Fruit fly (Drosophila melanogaster) whole organism, embryonic: ENCODE results near the gene ham.
A peak's percentile ranks its signal among the peaks of the same experiment; 100 is the strongest.

ENCODE experiments used
- Bgb ChIP-seq: fragments of 200-800 bp; sonication (Bioruptor generic); IDR thresholded peaks from 2 replicates; pipeline ENCODE4 v1.3.6; 2022; ENCODE audit warnings: missing biosample characterization, missing genetic modification characterization; ENCODE audit not compliant: partially characterized antibody
- CG10321 ChIP-seq: fragments of 200-800 bp; sonication (Bioruptor generic); IDR thresholded peaks from 2 replicates; pipeline ENCODE4 v1.3.6; 2022; ENCODE audit warnings: missing biosample characterization, missing genetic modification characterization
- CG10979 ChIP-seq: fragments of 200-800 bp; sonication (Bioruptor generic); optimal IDR thresholded peaks from 2 replicates; lab custom pipeline; 2018; ENCODE audit warnings: missing biosample characterization, mild to moderate bottlenecking, missing genetic modification characterization, moderate library complexity
- CG13287 ChIP-seq: fragments of 200-800 bp; sonication (Bioruptor generic); IDR thresholded peaks from 2 replicates; pipeline ENCODE4 v1.3.6; 2022; ENCODE audit warnings: missing biosample characterization, missing genetic modification characterization; ENCODE audit not compliant: partially characterized antibody
- CG2202 ChIP-seq: fragments of 200-800 bp; sonication (Bioruptor generic); optimal IDR thresholded peaks from 2 replicates; lab custom pipeline; 2018; ENCODE audit warnings: missing biosample characterization, mild to moderate bottlenecking, missing genetic modification characterization
- CG31441 ChIP-seq: fragments of 200-800 bp; sonication (Bioruptor generic); IDR thresholded peaks from 2 replicates; pipeline ENCODE4 v1.3.6; 2022; ENCODE audit warnings: missing biosample characterization, missing genetic modification characterization
- CG33557 ChIP-seq: fragments of 200-800 bp; sonication (Bioruptor generic); optimal IDR thresholded peaks from 2 replicates; lab custom pipeline; 2019; ENCODE audit warnings: missing biosample characterization, mild to moderate bottlenecking, missing genetic modification characterization, moderate library complexity
- CG3847 ChIP-seq: fragments of 200-800 bp; sonication (Bioruptor generic); IDR thresholded peaks from 2 replicates; pipeline ENCODE4 v1.3.6; 2022; ENCODE audit warnings: missing biosample characterization, missing genetic modification characterization
- CG4730 ChIP-seq: fragments of 200-800 bp; sonication (Bioruptor generic); IDR thresholded peaks from 2 replicates; pipeline ENCODE4 v1.3.6; 2022; ENCODE audit warnings: missing biosample characterization, missing genetic modification characterization
- CG6272 ChIP-seq: fragments of 200-800 bp; sonication (Bioruptor generic); IDR thresholded peaks from 2 replicates; pipeline ENCODE4 v1.3.6; 2022; ENCODE audit warnings: missing biosample characterization, missing genetic modification characterization
- CG6683 ChIP-seq: fragments of 200-800 bp; sonication (Bioruptor generic); optimal IDR thresholded peaks from 2 replicates; lab custom pipeline; 2017; ENCODE audit warnings: missing biosample characterization, mild to moderate bottlenecking, missing genetic modification characterization, missing genetic modification reagents
- CG9215 ChIP-seq: fragments of 200-800 bp; sonication (Bioruptor generic); IDR thresholded peaks from 2 replicates; pipeline ENCODE4 v1.3.6; 2022; ENCODE audit warnings: missing biosample characterization, missing genetic modification characterization
- CG9932 ChIP-seq: fragments of 200-800 bp; sonication (Bioruptor generic); IDR thresholded peaks from 2 replicates; pipeline ENCODE4 v1.3.6; 2022; ENCODE audit warnings: missing biosample characterization, missing genetic modification characterization
- D19A ChIP-seq: fragments of 200-800 bp; optimal IDR thresholded peaks from 3 replicates; lab custom pipeline; 2019; ENCODE audit warnings: missing biosample characterization, mild to moderate bottlenecking, missing genetic modification characterization, moderate library complexity
- Deaf1 ChIP-seq: fragments of 200-800 bp; optimal IDR thresholded peaks from 3 replicates; lab custom pipeline; 2019; ENCODE audit warnings: missing biosample characterization, mild to moderate bottlenecking, missing genetic modification characterization, moderate library complexity
- Doc3 ChIP-seq: fragments of 200-800 bp; sonication (Bioruptor generic); IDR thresholded peaks from 3 replicates; pipeline ENCODE4 v1.3.6; 2022; ENCODE audit warnings: missing biosample characterization, missing genetic modification characterization; ENCODE audit not compliant: partially characterized antibody
- Drgx ChIP-seq: fragments of 200-800 bp; sonication (Bioruptor generic); IDR thresholded peaks from 2 replicates; pipeline ENCODE4 v1.3.6; 2022; ENCODE audit warnings: missing biosample characterization, missing genetic modification characterization
- ERR ChIP-seq: fragments of 200-800 bp; sonication (Bioruptor generic); optimal IDR thresholded peaks from 2 replicates; lab custom pipeline; 2016; ENCODE audit warnings: missing biosample characterization, missing genetic modification characterization
- Fer3 ChIP-seq: fragments of 200-800 bp; sonication (Bioruptor generic); optimal IDR thresholded peaks from 2 replicates; lab custom pipeline; 2018; ENCODE audit warnings: missing biosample characterization, mild to moderate bottlenecking, missing genetic modification characterization, moderate library complexity
- Gug ChIP-seq: fragments of 200-800 bp; sonication (Bioruptor generic); IDR thresholded peaks from 4 replicates; pipeline ENCODE4 v1.3.6; 2022; ENCODE audit warnings: missing biosample characterization, missing genetic modification characterization
- Med ChIP-seq: fragments of 200-800 bp; sonication (Bioruptor generic); peaks from one replicate; lab custom pipeline; 2016; ENCODE audit warnings: missing biosample characterization, missing genetic modification characterization, mild to moderate bottlenecking, inconsistent platforms, moderate library complexity
- NC2β ChIP-seq: fragments of 200-800 bp; sonication (Bioruptor generic); optimal IDR thresholded peaks from 2 replicates; lab custom pipeline; 2016; ENCODE audit warnings: missing biosample characterization, missing genetic modification characterization
- Nf-YB ChIP-seq: fragments of 200-800 bp; sonication (Bioruptor generic); optimal IDR thresholded peaks from 3 replicates; lab custom pipeline; 2019; ENCODE audit warnings: missing biosample characterization, mild to moderate bottlenecking, missing genetic modification characterization, moderate library complexity
- Opbp ChIP-seq: fragments of 200-800 bp; sonication (Bioruptor generic); IDR thresholded peaks from 3 replicates; pipeline ENCODE4 v1.3.6; 2022; ENCODE audit warnings: missing biosample characterization, missing genetic modification characterization; ENCODE audit not compliant: partially characterized antibody
- Ravus ChIP-seq: fragments of 200-800 bp; sonication (Bioruptor generic); IDR thresholded peaks from 2 replicates; pipeline ENCODE4 v1.3.6; 2022; ENCODE audit warnings: missing biosample characterization, missing genetic modification characterization
- Sin3A ChIP-seq: fragments of >200 bp; optimal IDR thresholded peaks from 2 replicates; lab custom pipeline; 2018
- Six4 ChIP-seq: fragments of 200-800 bp; sonication (Bioruptor generic); optimal IDR thresholded peaks from 2 replicates; lab custom pipeline; 2016; ENCODE audit warnings: missing biosample characterization, missing genetic modification characterization
- Sry-β ChIP-seq: fragments of 200-800 bp; sonication (Bioruptor generic); optimal IDR thresholded peaks from 2 replicates; lab custom pipeline; 2018; ENCODE audit warnings: missing biosample characterization, mild to moderate bottlenecking, missing genetic modification characterization, moderate library complexity
- Vsx1 ChIP-seq: fragments of 200-800 bp; sonication (Bioruptor generic); optimal IDR thresholded peaks from 2 replicates; lab custom pipeline; 2017; ENCODE audit warnings: missing biosample characterization, mild to moderate bottlenecking, missing genetic modification characterization, missing genetic modification reagents
- bcd ChIP-seq: fragments of 200-800 bp; sonication (Bioruptor generic); optimal IDR thresholded peaks from 2 replicates; lab custom pipeline; 2017; ENCODE audit warnings: missing biosample characterization, mild to moderate bottlenecking, missing genetic modification characterization
- br ChIP-seq: fragments of >200 bp; optimal IDR thresholded peaks from 2 replicates; lab custom pipeline; 2017
- bsh ChIP-seq, 2 experiments: fragments of 200-800 bp; sonication (Bioruptor generic); optimal IDR thresholded peaks; 2 replicates each; lab custom pipeline; 2017 to 2018; ENCODE audit warnings: mild to moderate bottlenecking in 2 of 2, missing biosample characterization in 2 of 2, missing genetic modification characterization in 2 of 2, moderate library complexity in 1 of 2
- cg ChIP-seq: fragments of 200-800 bp; sonication (Bioruptor generic); optimal IDR thresholded peaks from 3 replicates; lab custom pipeline; 2019; ENCODE audit warnings: missing biosample characterization, mild to moderate bottlenecking, missing genetic modification characterization, moderate library complexity
- chm ChIP-seq: fragments of 200-800 bp; sonication (Bioruptor generic); IDR thresholded peaks from 2 replicates; pipeline ENCODE4 v1.3.6; 2022; ENCODE audit warnings: missing biosample characterization, missing genetic modification characterization
- chn ChIP-seq: fragments of 200-800 bp; sonication (Bioruptor generic); optimal IDR thresholded peaks from 2 replicates; lab custom pipeline; 2016; ENCODE audit warnings: missing biosample characterization, missing genetic modification characterization
- ci ChIP-seq: fragments of 200-800 bp; sonication (Bioruptor generic); IDR thresholded peaks from 3 replicates; pipeline ENCODE4 v1.3.6; 2022; ENCODE audit warnings: missing biosample characterization, missing genetic modification characterization
- dmrt11E ChIP-seq: fragments of 200-800 bp; sonication (Bioruptor generic); optimal IDR thresholded peaks from 3 replicates; lab custom pipeline; 2018; ENCODE audit warnings: missing biosample characterization, mild to moderate bottlenecking, missing genetic modification characterization, moderate library complexity
- gcm ChIP-seq: fragments of 200-800 bp; sonication (Bioruptor generic); optimal IDR thresholded peaks from 2 replicates; lab custom pipeline; 2019; ENCODE audit warnings: missing biosample characterization, mild to moderate bottlenecking, missing genetic modification characterization, moderate library complexity
- gfzf ChIP-seq: fragments of 200-800 bp; sonication (Bioruptor generic); optimal IDR thresholded peaks from 2 replicates; lab custom pipeline; 2016; ENCODE audit warnings: missing biosample characterization, mild to moderate bottlenecking, missing genetic modification characterization, moderate library complexity
- nmo ChIP-seq: fragments of 200-800 bp; sonication (Bioruptor generic); optimal IDR thresholded peaks from 2 replicates; lab custom pipeline; 2018; ENCODE audit warnings: missing biosample characterization, mild to moderate bottlenecking, missing genetic modification characterization, moderate library complexity
- nom ChIP-seq: fragments of 200-800 bp; sonication (Bioruptor generic); optimal IDR thresholded peaks from 2 replicates; lab custom pipeline; 2017; ENCODE audit warnings: missing biosample characterization, missing genetic modification characterization, mild to moderate bottlenecking, moderate library complexity, missing genetic modification reagents
- oc ChIP-seq: fragments of 200-800 bp; sonication (Bioruptor generic); optimal IDR thresholded peaks from 2 replicates; lab custom pipeline; 2018; ENCODE audit warnings: missing biosample characterization, mild to moderate bottlenecking, missing genetic modification characterization, moderate library complexity
- phol ChIP-seq: fragments of 200-800 bp; sonication (Bioruptor generic); optimal IDR thresholded peaks from 3 replicates; lab custom pipeline; 2018; ENCODE audit warnings: missing biosample characterization, mild to moderate bottlenecking, missing genetic modification characterization, moderate library complexity
- psq ChIP-seq: fragments of 200-800 bp; sonication (Bioruptor generic); optimal IDR thresholded peaks from 2 replicates; lab custom pipeline; 2017; ENCODE audit warnings: missing biosample characterization, missing genetic modification characterization
- sens ChIP-seq: fragments of 200-800 bp; sonication (Bioruptor generic); peaks from one replicate; lab custom pipeline; 2016; ENCODE audit warnings: missing biosample characterization, missing genetic modification characterization
- sima ChIP-seq: fragments of 200-800 bp; sonication (Bioruptor generic); optimal IDR thresholded peaks from 2 replicates; lab custom pipeline; 2016; ENCODE audit warnings: missing biosample characterization, missing genetic modification characterization
- ttk ChIP-seq: fragments of 200-800 bp; sonication (Bioruptor generic); IDR thresholded peaks from 2 replicates; pipeline ENCODE4 v2.1.2; 2022; ENCODE audit warnings: missing biosample characterization, missing genetic modification characterization
- usp ChIP-seq: fragments of >200 bp; optimal IDR thresholded peaks from 2 replicates; lab custom pipeline; 2017; ENCODE audit warnings: missing biosample characterization, missing genetic modification characterization
- vvl ChIP-seq: fragments of 200-800 bp; sonication (Bioruptor generic); IDR thresholded peaks from 2 replicates; pipeline ENCODE4 v1.3.6; 2022; ENCODE audit warnings: missing biosample characterization, missing genetic modification characterization
- z ChIP-seq: fragments of 200-800 bp; sonication (Bioruptor generic); IDR thresholded peaks from 3 replicates; pipeline ENCODE4 v1.3.6; 2022; ENCODE audit warnings: missing biosample characterization, missing genetic modification characterization

The ham gene

DNA sequence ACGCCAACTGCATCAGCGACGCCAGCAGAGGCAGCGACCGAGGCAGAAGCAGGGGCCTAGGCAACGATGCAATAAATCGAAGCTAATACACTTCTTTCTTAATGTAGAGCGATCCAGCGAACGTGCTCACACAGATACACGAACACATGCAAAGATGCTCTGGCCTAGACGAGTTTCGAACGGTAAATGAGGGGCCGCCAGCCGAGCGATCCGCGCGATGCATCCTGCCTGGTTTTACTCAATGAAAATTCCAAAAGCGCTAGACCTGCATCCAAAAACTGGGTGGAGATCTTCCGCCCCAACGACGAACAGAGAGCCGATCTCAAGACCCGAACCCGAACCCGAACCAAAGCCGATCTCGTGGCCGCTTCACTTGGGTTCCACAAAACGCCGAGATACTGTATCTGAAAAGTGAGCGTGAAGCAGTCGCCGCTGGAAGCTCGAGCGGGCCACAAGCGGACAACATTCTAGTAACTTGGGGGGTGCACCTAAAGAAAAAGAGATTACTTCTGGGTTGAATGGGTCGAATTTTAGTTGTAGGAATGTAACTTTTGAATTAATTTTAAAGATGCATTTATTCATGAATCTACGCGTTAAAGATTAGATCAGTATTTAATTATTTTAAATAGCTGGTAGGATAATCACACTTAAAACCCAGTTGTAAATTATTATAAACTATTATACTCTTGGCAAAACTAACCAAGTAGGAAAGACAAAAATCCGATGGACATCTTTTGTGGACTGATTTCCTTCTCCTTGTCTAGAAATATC is 59.8 kb downstream of the ham start (continued):
- TF ChIP-seq NC2β (GFP tag; lab: Kevin White, UChicago) (no peak), bcd (no peak), CG13287 (peak; percentile 26), CG2202 (tag; lab: Kevin White, UChicago) (no peak), sima (GFP tag; lab: Kevin White, UChicago) (no peak), Fer3 (no peak), ERR (no peak), br (no peak), Med (GFP tag; lab: Kevin White, UChicago) (peak; percentile 54), CG6683 (GFP tag; lab: Kevin White, UChicago) (no peak), CG31441 (GFP tag; lab: Robert Waterston, UW) (no peak), gcm (GFP tag; lab: Kevin White, UChicago) (peak; percentile 17), Opbp (GFP tag; lab: Robert Waterston, UW) (peak; percentile 5; the same call in 1 of the 3 replicates), Sin3A (lab: Kevin White, UChicago) (no peak), Bgb (GFP tag; lab: Robert Waterston, UW) (peak; percentile 36; the same call in 1 of the 2 replicates), psq (GFP tag; lab: Kevin White, UChicago) (no peak), Doc3 (GFP tag; lab: Robert Waterston, UW) (no peak), Deaf1 (tag; lab: Kevin White, UChicago) (peak; percentile 98), vvl (GFP tag; lab: Robert Waterston, UW) (0 out of 2 replicates have a peak, but pooled peaks have one; percentile 17), Vsx1 (GFP tag; lab: Kevin White, UChicago) (peak; percentile 14), CG9932 (no peak), nom (GFP tag; lab: Kevin White, UChicago) (peak; percentile 25), Six4 (GFP tag; lab: Kevin White, UChicago) (no peak), Gug (no peak), CG6272 (no peak), CG10979 (tag; lab: Kevin White, UChicago) (peak; percentile 9), dmrt11E (tag; lab: Kevin White, UChicago) (peak; percentile 24), CG9215 (GFP tag; lab: Robert Waterston, UW) (no peak), Ravus (no peak), oc (tag; lab: Kevin White, UChicago) (no peak), ttk (GFP tag; lab: Robert Waterston, UW) (no peak), CG10321 (GFP tag; lab: Robert Waterston, UW) (peak; percentile 28; the same call in 1 of the 2 replicates), CG4730 (GFP tag; lab: Robert Waterston, UW) (no peak), CG3847 (GFP tag; lab: Robert Waterston, UW) (no peak), sens (GFP tag; lab: Kevin White, UChicago) (peak; percentile 77), D19A (tag; lab: Kevin White, UChicago) (peak; percentile 67), chn (GFP tag; lab: Kevin White, UChicago) (peak; percentile 58), cg (GFP tag; lab: Kevin White, UChicago) (peak; percentile 73), bsh (GFP tag; optimal IDR thresholded peaks at IDR 0.05; lab: Kevin White, UChicago) (peak in 1 of 2 experiments; percentile 9), CG33557 (no peak), ci (GFP tag; lab: Robert Waterston, UW) (0 out of 3 replicates have a peak, but pooled peaks have one; percentile 46), phol (tag; lab: Kevin White, UChicago) (no peak), nmo (GFP tag; lab: Kevin White, UChicago) (no peak), chm (GFP tag; lab: Robert Waterston, UW) (peak; percentile 47), Drgx (GFP tag; lab: Robert Waterston, UW) (peak; percentile 19; the same call in 1 of the 2 replicates), z (peak; percentile 56; the same call in 1 of the 3 replicates), Nf-YB (GFP tag; lab: Kevin White, UChicago) (peak; percentile 68), gfzf (GFP tag; lab: Kevin White, UChicago) (no peak), usp (GFP tag; lab: Kevin White, UChicago) (no peak), Sry-β (GFP tag; lab: Kevin White, UChicago) (no peak)
